Worm (Caenorhabditis elegans) whole organism, L1 larva: Measurements from ENCODE around the gene asp-19.

Experiments used
- fos-1 ChIP-seq: fragments of 150-350 bp; optimal IDR thresholded peaks from 2 replicates; lab custom pipeline; 2014; ENCODE audit warnings: missing biosample characterization, missing genetic modification characterization
- ztf-4 ChIP-seq: fragments of 150-350 bp; optimal IDR thresholded peaks from 2 replicates; lab custom pipeline; 2014; ENCODE audit warnings: missing biosample characterization, missing genetic modification characterization

DNA sequence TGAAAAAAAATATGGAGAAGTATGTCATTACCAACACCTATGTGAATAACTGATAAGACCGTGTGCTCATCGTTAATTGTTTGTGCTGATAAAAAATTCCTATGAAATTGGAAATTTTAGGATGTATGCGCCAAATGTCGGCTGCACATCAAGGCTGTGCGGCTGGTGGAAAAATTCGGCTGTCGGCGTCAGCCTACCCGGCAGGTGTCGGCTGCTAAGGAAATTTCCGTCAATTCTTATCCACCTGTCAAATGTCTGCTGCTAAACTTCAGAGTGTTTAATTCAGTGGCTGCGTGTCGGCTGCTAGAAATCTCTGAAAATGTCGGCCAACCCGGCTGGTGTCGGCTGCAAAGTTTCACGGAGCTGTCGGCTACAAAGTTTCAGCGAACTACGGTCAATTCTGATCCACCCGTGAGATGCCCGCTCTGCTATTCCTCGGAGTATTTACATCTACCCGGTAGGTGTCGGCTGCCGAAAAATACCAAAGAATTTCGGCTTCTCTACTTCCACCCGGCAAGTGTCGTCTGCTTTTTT lies 9.2 kb downstream of the asp-19 start, which contains the start of gene Y17D7C.2:
- no peak for TF ChIP-seq fos-1
- no peak for TF ChIP-seq ztf-4
